Worm (Caenorhabditis elegans) whole organism, young adult: Measurements from ENCODE around the gene col-176.

ENCODE experiments used
- F39B2.1 ChIP-seq: fragments of 200-800 bp; sonication (Bioruptor generic); IDR thresholded peaks from 2 replicates; pipeline ENCODE4 v1.3.6; 2022; ENCODE audit warnings: missing genetic modification reagents, missing genetic modification characterization, missing compliant biosample characterization
- bed-1 ChIP-seq: fragments of 200-800 bp; sonication (Bioruptor generic); IDR thresholded peaks from 2 replicates; pipeline ENCODE4 v1.3.6; 2022; ENCODE audit warnings: missing genetic modification reagents, missing genetic modification characterization, missing compliant biosample characterization
- bed-2 ChIP-seq: fragments of 200-800 bp; sonication (Bioruptor generic); IDR thresholded peaks from 2 replicates; pipeline ENCODE4 v1.3.6; 2022; ENCODE audit warnings: missing genetic modification reagents, missing genetic modification characterization, missing compliant biosample characterization
- ceh-58 ChIP-seq: fragments of 200-800 bp; sonication (Bioruptor generic); IDR thresholded peaks from 2 replicates; pipeline ENCODE4 v1.3.6; 2022; ENCODE audit warnings: missing genetic modification characterization, missing compliant biosample characterization
- nhr-90 ChIP-seq: sonication (generic microtip); optimal IDR thresholded peaks from 2 replicates; lab custom pipeline; 2016; ENCODE audit warnings: missing genotype, mild to moderate bottlenecking, missing genetic modification characterization, missing compliant biosample characterization
- snpc-1.1 ChIP-seq: sonication (generic microtip); optimal IDR thresholded peaks from 2 replicates; lab custom pipeline; 2017; ENCODE audit warnings: missing genetic modification characterization, mild to moderate bottlenecking, missing compliant biosample characterization, antibody characterized with exemption, moderate library complexity, missing genotype, missing genetic modification reagents; ENCODE audit not compliant: insufficient read depth
- snpc-3.4 ChIP-seq: sonication (generic microtip); optimal IDR thresholded peaks from 2 replicates; lab custom pipeline; 2017; ENCODE audit warnings: missing genetic modification characterization, mild to moderate bottlenecking, missing compliant biosample characterization, antibody characterized with exemption, moderate library complexity, missing genotype, missing genetic modification reagents
- snpc-4 ChIP-seq, 5 experiments: fragments of 150-350 bp in 1 of 5; sonication (generic microtip) in 4 of 5; optimal IDR thresholded peaks; 2 replicates each; lab custom pipeline; 2014 to 2018; ENCODE audit warnings: missing genetic modification characterization in 5 of 5, missing biosample characterization in 3 of 5, antibody characterized with exemption in 2 of 5, mild to moderate bottlenecking in 2 of 5, missing compliant biosample characterization in 2 of 5, missing genotype in 2 of 5, moderate library complexity in 2 of 5, missing genetic modification reagents in 1 of 5
- tbx-9 ChIP-seq: sonication (generic microtip); optimal IDR thresholded peaks from 2 replicates; lab custom pipeline; 2016; ENCODE audit warnings: borderline replicate concordance, missing genetic modification characterization, inconsistent platforms, missing compliant biosample characterization

ce11 chrX:10076334-10076733, 1.1 kb upstream of the col-176 start:
- TF ChIP-seq snpc-3.4 (tag; lab: Kevin White, UChicago) (no peak), F39B2.1 (GFP tag; lab: Robert Waterston, UW) (no peak), nhr-90 (tag; lab: Kevin White, UChicago) (no peak), bed-2 (GFP tag; lab: Robert Waterston, UW) (no peak), snpc-1.1 (tag; lab: Kevin White, UChicago) (no peak), tbx-9 (tag; lab: Kevin White, UChicago) (no peak), snpc-4 (GFP tag; optimal IDR thresholded peaks at IDR 0.05; lab: Kevin White, UChicago) (no peak), snpc-4 (tag; optimal IDR thresholded peaks at IDR 0.05; lab: Kevin White, UChicago) (no peak), ceh-58 (GFP tag; lab: Robert Waterston, UW) (no peak), bed-1 (GFP tag; lab: Robert Waterston, UW) (no peak)
